Worm (Caenorhabditis elegans) whole organism, L1 larva: ENCODE measurements around the gene ZC266.1.

Experiments
- C04F5.9 ChIP-seq: sonication (generic microtip); optimal IDR thresholded peaks from 2 replicates; lab custom pipeline; 2016; ENCODE audit warnings: missing genetic modification characterization, missing compliant biosample characterization
- F16B12.6 ChIP-seq: fragments of 150-350 bp; optimal IDR thresholded peaks from 2 replicates; lab custom pipeline; 2014; ENCODE audit warnings: missing biosample characterization, missing genetic modification characterization
- Y116A8C.19 ChIP-seq: sonication (generic microtip); optimal IDR thresholded peaks from 2 replicates; lab custom pipeline; 2016; ENCODE audit warnings: missing compliant biosample characterization, missing genetic modification characterization, borderline replicate concordance
- aha-1 ChIP-seq: fragments of 150-350 bp; optimal IDR thresholded peaks from 2 replicates; lab custom pipeline; 2014; ENCODE audit warnings: missing biosample characterization, missing genetic modification characterization
- alr-1 ChIP-seq: fragments of 200-800 bp; sonication (Bioruptor generic); optimal IDR thresholded peaks from 2 replicates; lab custom pipeline; 2018; ENCODE audit warnings: borderline replicate concordance, mild to moderate bottlenecking, missing genetic modification characterization, missing compliant biosample characterization
- aly-2 ChIP-seq: fragments of 150-350 bp; optimal IDR thresholded peaks from 2 replicates; lab custom pipeline; 2014; ENCODE audit warnings: missing biosample characterization, missing genetic modification characterization
- ama-1 ChIP-seq: fragments of 150-350 bp; optimal IDR thresholded peaks from 2 replicates; lab custom pipeline; 2014
- blmp-1 ChIP-seq: fragments of 150-350 bp; optimal IDR thresholded peaks from 2 replicates; lab custom pipeline; 2014; ENCODE audit warnings: missing biosample characterization, missing genetic modification characterization
- ceh-63 ChIP-seq: fragments of 200-800 bp; sonication (Bioruptor generic); optimal IDR thresholded peaks from 2 replicates; lab custom pipeline; 2018; ENCODE audit warnings: mild to moderate bottlenecking, missing genetic modification characterization, missing compliant biosample characterization
- ceh-88 ChIP-seq: fragments of 200-800 bp; sonication (Bioruptor generic); IDR thresholded peaks from 2 replicates; pipeline ENCODE4 v1.3.6; 2022; ENCODE audit warnings: missing genetic modification characterization, missing compliant biosample characterization
- dpl-1 ChIP-seq, 3 experiments: fragments of 150-350 bp in 2 of 3; sonication (generic microtip) in 1 of 3; optimal IDR thresholded peaks; 2 replicates each; lab custom pipeline; 2014 to 2017; ENCODE audit warnings: missing biosample characterization in 3 of 3, missing genetic modification characterization in 3 of 3, missing genetic modification reagents in 3 of 3
- efl-1 ChIP-seq, 4 experiments: fragments of 150-350 bp; optimal IDR thresholded peaks in 3 of 4; peaks in 1 of 4; 1 replicate in 1 of 4; 2 replicates in 3 of 4; lab custom pipeline; 2014; ENCODE audit warnings: missing biosample characterization in 2 of 4, missing genetic modification characterization in 2 of 4, missing genetic modification reagents in 2 of 4
- elt-2 ChIP-seq: sonication (generic microtip); optimal IDR thresholded peaks from 2 replicates; lab custom pipeline; 2016; ENCODE audit warnings: missing genetic modification characterization, mild to moderate bottlenecking, inconsistent platforms, missing compliant biosample characterization, missing genetic modification reagents
- ets-5 ChIP-seq: fragments of 200-800 bp; sonication (Bioruptor generic); IDR thresholded peaks from 2 replicates; pipeline ENCODE4 v1.3.6; 2022; ENCODE audit warnings: missing genetic modification characterization, missing compliant biosample characterization
- fkh-10 ChIP-seq: sonication (generic microtip); optimal IDR thresholded peaks from 2 replicates; lab custom pipeline; 2017; ENCODE audit warnings: missing biosample characterization, missing genetic modification reagents, missing genetic modification characterization
- fos-1 ChIP-seq: fragments of 150-350 bp; optimal IDR thresholded peaks from 2 replicates; lab custom pipeline; 2014; ENCODE audit warnings: missing biosample characterization, missing genetic modification characterization
- grh-1 ChIP-seq: fragments of 200-800 bp; sonication (Bioruptor generic); IDR thresholded peaks from 2 replicates; pipeline ENCODE4 v1.3.6; 2022; ENCODE audit warnings: missing genetic modification reagents, missing genetic modification characterization, missing compliant biosample characterization
- hlh-17 ChIP-seq: fragments of 200-800 bp; sonication (Bioruptor generic); optimal IDR thresholded peaks from 2 replicates; lab custom pipeline; 2018; ENCODE audit warnings: missing genetic modification characterization, mild to moderate bottlenecking, missing compliant biosample characterization, moderate library complexity, borderline replicate concordance
- hpl-2 ChIP-seq: fragments of 150-350 bp; optimal IDR thresholded peaks from 2 replicates; lab custom pipeline; 2014; ENCODE audit warnings: missing biosample characterization, missing genetic modification reagents, missing genetic modification characterization
- lin-13 ChIP-seq: fragments of 150-350 bp; optimal IDR thresholded peaks from 2 replicates; lab custom pipeline; 2014; ENCODE audit warnings: missing biosample characterization, missing genetic modification reagents, missing genetic modification characterization
- lin-14 ChIP-seq: fragments of 200-800 bp; sonication (Bioruptor generic); optimal IDR thresholded peaks from 2 replicates; lab custom pipeline; 2018; ENCODE audit warnings: mild to moderate bottlenecking, missing genetic modification characterization, moderate library complexity, missing compliant biosample characterization
- lin-35 ChIP-seq, 2 experiments: fragments of 150-350 bp; optimal IDR thresholded peaks; 2 replicates each; lab custom pipeline; 2014; ENCODE audit warnings: missing biosample characterization in 2 of 2, missing genetic modification characterization in 2 of 2, missing genetic modification reagents in 2 of 2
- lsy-2 ChIP-seq, 2 experiments: fragments of 150-350 bp; optimal IDR thresholded peaks; 2 replicates each; lab custom pipeline; 2014; ENCODE audit warnings: missing biosample characterization in 2 of 2, missing genetic modification characterization in 2 of 2
- nhr-11 ChIP-seq: fragments of 150-350 bp; optimal IDR thresholded peaks from 2 replicates; lab custom pipeline; 2014; ENCODE audit warnings: missing biosample characterization, missing genetic modification characterization
- nhr-20 ChIP-seq: sonication (generic microtip); optimal IDR thresholded peaks from 2 replicates; lab custom pipeline; 2016; ENCODE audit warnings: mild to moderate bottlenecking, missing genetic modification characterization, missing compliant biosample characterization
- nhr-28 ChIP-seq: fragments of 150-350 bp; optimal IDR thresholded peaks from 2 replicates; lab custom pipeline; 2014; ENCODE audit warnings: missing biosample characterization, missing genetic modification characterization
- nhr-71 ChIP-seq: sonication (generic microtip); optimal IDR thresholded peaks from 2 replicates; lab custom pipeline; 2016; ENCODE audit warnings: mild to moderate bottlenecking, missing genetic modification characterization, moderate library complexity, missing compliant biosample characterization
- nhr-77 ChIP-seq: fragments of 150-350 bp; optimal IDR thresholded peaks from 2 replicates; lab custom pipeline; 2014; ENCODE audit warnings: missing biosample characterization, missing genetic modification characterization
- nhr-84 ChIP-seq: sonication (generic microtip); optimal IDR thresholded peaks from 2 replicates; lab custom pipeline; 2017; ENCODE audit warnings: missing biosample characterization, missing genetic modification characterization
- nhr-85 ChIP-seq: sonication (generic microtip); peaks from one replicate; lab custom pipeline; 2016; ENCODE audit warnings: missing genetic modification characterization, inconsistent platforms, missing compliant biosample characterization
- nhr-90 ChIP-seq: sonication (generic microtip); optimal IDR thresholded peaks from 2 replicates; lab custom pipeline; 2016; ENCODE audit warnings: mild to moderate bottlenecking, missing genetic modification characterization, missing compliant biosample characterization; ENCODE audit not compliant: poor library complexity
- pqm-1 ChIP-seq: sonication (generic microtip); optimal IDR thresholded peaks from 3 replicates; lab custom pipeline; 2017; ENCODE audit warnings: missing biosample characterization, missing genetic modification characterization
- rnt-1 ChIP-seq: sonication (generic microtip); optimal IDR thresholded peaks from 2 replicates; lab custom pipeline; 2016; ENCODE audit warnings: mild to moderate bottlenecking, missing genetic modification characterization, moderate library complexity, missing compliant biosample characterization
- tbx-2 ChIP-seq: sonication (generic microtip); optimal IDR thresholded peaks from 2 replicates; lab custom pipeline; 2016; ENCODE audit warnings: missing genetic modification characterization, missing compliant biosample characterization
- tlp-1 ChIP-seq: fragments of 150-350 bp; optimal IDR thresholded peaks from 2 replicates; lab custom pipeline; 2014; ENCODE audit warnings: missing biosample characterization, missing genetic modification characterization
- unc-130 ChIP-seq: fragments of 150-350 bp; optimal IDR thresholded peaks from 2 replicates; lab custom pipeline; 2017; ENCODE audit warnings: missing biosample characterization, missing genetic modification characterization, inconsistent platforms
- unc-30 ChIP-seq: sonication (generic microtip); optimal IDR thresholded peaks from 2 replicates; lab custom pipeline; 2017; ENCODE audit warnings: missing biosample characterization, missing genetic modification characterization
- unc-62 ChIP-seq: fragments of 150-350 bp; optimal IDR thresholded peaks from 2 replicates; lab custom pipeline; 2014; ENCODE audit warnings: missing biosample characterization, missing genetic modification reagents, missing genetic modification characterization
- zag-1 ChIP-seq: fragments of 150-350 bp; optimal IDR thresholded peaks from 2 replicates; lab custom pipeline; 2014; ENCODE audit warnings: missing biosample characterization, missing genetic modification characterization
- ztf-4 ChIP-seq: fragments of 150-350 bp; optimal IDR thresholded peaks from 2 replicates; lab custom pipeline; 2014; ENCODE audit warnings: missing biosample characterization, missing genetic modification characterization

Gene ZC266.1

DNA sequence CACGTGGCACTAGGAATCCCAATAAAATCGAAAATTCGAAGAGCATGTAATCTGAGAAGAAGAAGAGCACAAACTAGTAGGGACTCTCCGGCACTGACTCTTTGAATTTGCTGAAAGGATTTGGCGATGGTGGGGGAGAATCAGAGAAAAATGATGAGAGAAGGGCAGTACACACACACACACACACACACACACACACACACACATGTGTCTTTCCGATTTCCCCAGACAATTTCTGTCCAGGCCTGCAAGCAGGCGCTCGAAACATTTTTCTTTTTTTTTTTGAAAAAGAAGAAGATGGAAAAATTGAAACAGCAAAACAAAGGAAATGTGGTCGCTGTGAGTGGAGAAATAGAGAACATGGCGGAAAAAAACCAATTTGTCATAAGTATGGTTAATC is 30.0 kb upstream of the ZC266.1 start, which contains the start of gene tig-2 (continued):
- TF ChIP-seq nhr-84 (tag; lab: Kevin White, UChicago), result no peak
- TF ChIP-seq, all 84 proteins: peak for 18

ce11 chrV:4724453-4724852 is 24.4 kb upstream of the ZC266.1 start, which contains the start of gene F39G3.4:
Gene F39G3.4, plus strand, starts transcription at chrV:4724753.
- TF ChIP-seq Y116A8C.19, result no peak
- TF ChIP-seq nhr-77, result no peak
- TF ChIP-seq, all 84 proteins: peak for 0

- TF ChIP-seq tlp-1 (tag; lab: Kevin White, UChicago), result no peak
- no peak for TF ChIP-seq lin-14
- TF ChIP-seq aha-1, result no peak
- TF ChIP-seq nhr-90 (tag; lab: Kevin White, UChicago), result no peak
- no peak for TF ChIP-seq C04F5.9 (tag; lab: Kevin White, UChicago)
- no peak for TF ChIP-seq blmp-1 (tag; lab: Kevin White, UChicago)
- no peak for TF ChIP-seq ztf-4 (tag; lab: Kevin White, UChicago)
- no peak for TF ChIP-seq tbx-2 (tag; lab: Kevin White, UChicago)
- TF ChIP-seq unc-62 (GFP tag; lab: Kevin White, UChicago), result no peak
- no peak for TF ChIP-seq nhr-71 (tag; lab: Kevin White, UChicago)
- TF ChIP-seq nhr-11 (tag; lab: Kevin White, UChicago), result no peak
- no peak for TF ChIP-seq alr-1
- no peak for TF ChIP-seq fos-1 (tag; lab: Kevin White, UChicago)
- no peak for TF ChIP-seq nhr-28 (tag; lab: Kevin White, UChicago)
- TF ChIP-seq lin-13, result no peak
- no peak for TF ChIP-seq hpl-2 (GFP tag; lab: Kevin White, UChicago)
- no peak for TF ChIP-seq ceh-88 (GFP tag; lab: Robert Waterston, UW)
- no peak for TF ChIP-seq pqm-1
- TF ChIP-seq unc-130, result no peak
- no peak for TF ChIP-seq rnt-1 (tag; lab: Kevin White, UChicago)
These were observed 22.2 kb upstream of the ZC266.1 start, which contains the start of gene F39G3.5 for ce11 chrV:4722314-4722713. Gene F39G3.5, plus strand, starts transcription at chrV:4722614.

DNA sequence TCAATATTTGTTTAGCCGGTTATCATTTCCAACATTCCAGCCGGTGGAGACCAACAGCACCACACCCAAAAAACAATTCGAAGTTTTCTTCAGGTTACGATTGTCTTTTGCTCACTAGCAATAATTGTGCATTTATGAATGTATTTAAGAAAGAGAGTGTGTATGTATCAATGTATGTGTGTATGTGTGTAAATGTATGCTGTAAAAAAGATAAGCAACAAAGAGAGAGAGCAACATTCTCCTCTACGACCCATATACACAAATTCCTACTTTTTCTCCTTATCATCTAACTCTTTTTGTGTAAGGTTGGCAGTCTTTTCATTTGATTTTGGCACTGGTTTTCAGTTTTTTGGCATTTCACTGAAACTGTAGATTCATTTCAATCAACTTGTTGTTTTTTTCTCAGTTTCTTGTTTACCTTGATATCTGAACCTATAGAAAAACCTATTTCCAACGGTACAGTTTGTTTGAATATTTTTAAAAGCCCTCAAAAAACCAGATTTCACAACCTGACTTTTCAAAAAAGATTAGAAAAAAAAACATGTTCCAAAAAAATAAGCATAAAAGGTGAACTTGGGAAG is 20.9 kb upstream of the ZC266.1 start:
- peak in 1 of 2 experiments; percentile 44 for TF ChIP-seq lin-35 (GFP tag; optimal IDR thresholded peaks at IDR 0.05; lab: Kevin White, UChicago)
- TF ChIP-seq elt-2 (tag; lab: Kevin White, UChicago), result peak; percentile 54
- TF ChIP-seq ceh-63 (GFP tag; lab: Kevin White, UChicago), result no peak
- no peak for TF ChIP-seq aly-2
- no peak for TF ChIP-seq ama-1 (lab: Kevin White, UChicago)
- no peak for TF ChIP-seq fkh-10 (GFP tag; lab: Kevin White, UChicago)
- TF ChIP-seq rnt-1 (tag; lab: Kevin White, UChicago), result no peak
- TF ChIP-seq zag-1 (tag; lab: Kevin White, UChicago), result no peak
- TF ChIP-seq tbx-2 (tag; lab: Kevin White, UChicago), result no peak
- TF ChIP-seq nhr-84 (tag; lab: Kevin White, UChicago), result no peak
- no peak for TF ChIP-seq efl-1 (optimal IDR thresholded peaks at IDR 0.05; lab: Kevin White, UChicago)
- TF ChIP-seq efl-1 (GFP tag; optimal IDR thresholded peaks at IDR 0.05 in 1 of 2; lab: Kevin White, UChicago), result peak in 1 of 2 experiments; percentile 27
- no peak for TF ChIP-seq lsy-2 (tag; optimal IDR thresholded peaks at IDR 0.05; lab: Kevin White, UChicago)
- no peak for TF ChIP-seq hlh-17 (GFP tag; lab: Kevin White, UChicago)
- TF ChIP-seq unc-30 (tag; lab: Kevin White, UChicago), result no peak
- TF ChIP-seq dpl-1 (GFP tag; optimal IDR thresholded peaks at IDR 0.05; lab: Kevin White, UChicago), result no peak

ce11 chrV:4719965-4720364 is 19.9 kb upstream of the ZC266.1 start, which contains the start of gene prx-6:
Gene prx-6, minus strand, starts transcription at chrV:4720093.
- TF ChIP-seq C04F5.9 (tag; lab: Kevin White, UChicago), result no peak
- TF ChIP-seq aly-2, result no peak
- TF ChIP-seq F16B12.6 (tag; lab: Kevin White, UChicago), result no peak
- peak; percentile 8 for TF ChIP-seq nhr-90 (tag; lab: Kevin White, UChicago)
- peak; percentile 31 for TF ChIP-seq nhr-85 (tag; lab: Kevin White, UChicago)
- TF ChIP-seq lin-35 (GFP tag; optimal IDR thresholded peaks at IDR 0.05; lab: Kevin White, UChicago), result peak in 1 of 2 experiments; percentile 7
- TF ChIP-seq ets-5, result no peak
- no peak for TF ChIP-seq lin-13
- peak; percentile 42 for TF ChIP-seq nhr-20
- TF ChIP-seq grh-1, result no peak
- TF ChIP-seq elt-2 (tag; lab: Kevin White, UChicago), result peak; percentile 51
- TF ChIP-seq efl-1 (optimal IDR thresholded peaks at IDR 0.05; lab: Kevin White, UChicago), result no peak
- peak in 1 of 2 experiments; percentile 66 for TF ChIP-seq efl-1 (GFP tag; optimal IDR thresholded peaks at IDR 0.05 in 1 of 2; lab: Kevin White, UChicago)
